Fruit fly (Drosophila melanogaster) S2 (cell line): ENCODE measurements around the gene Smr.

Experiments used
- CG8478 ChIP-seq: fragments of >200 bp; optimal IDR thresholded peaks from 2 replicates; lab custom pipeline; 2018
- CTCF ChIP-seq, 2 experiments: fragments of >200 bp; optimal IDR thresholded peaks; 2 replicates each; lab custom pipeline; 2018

DNA sequence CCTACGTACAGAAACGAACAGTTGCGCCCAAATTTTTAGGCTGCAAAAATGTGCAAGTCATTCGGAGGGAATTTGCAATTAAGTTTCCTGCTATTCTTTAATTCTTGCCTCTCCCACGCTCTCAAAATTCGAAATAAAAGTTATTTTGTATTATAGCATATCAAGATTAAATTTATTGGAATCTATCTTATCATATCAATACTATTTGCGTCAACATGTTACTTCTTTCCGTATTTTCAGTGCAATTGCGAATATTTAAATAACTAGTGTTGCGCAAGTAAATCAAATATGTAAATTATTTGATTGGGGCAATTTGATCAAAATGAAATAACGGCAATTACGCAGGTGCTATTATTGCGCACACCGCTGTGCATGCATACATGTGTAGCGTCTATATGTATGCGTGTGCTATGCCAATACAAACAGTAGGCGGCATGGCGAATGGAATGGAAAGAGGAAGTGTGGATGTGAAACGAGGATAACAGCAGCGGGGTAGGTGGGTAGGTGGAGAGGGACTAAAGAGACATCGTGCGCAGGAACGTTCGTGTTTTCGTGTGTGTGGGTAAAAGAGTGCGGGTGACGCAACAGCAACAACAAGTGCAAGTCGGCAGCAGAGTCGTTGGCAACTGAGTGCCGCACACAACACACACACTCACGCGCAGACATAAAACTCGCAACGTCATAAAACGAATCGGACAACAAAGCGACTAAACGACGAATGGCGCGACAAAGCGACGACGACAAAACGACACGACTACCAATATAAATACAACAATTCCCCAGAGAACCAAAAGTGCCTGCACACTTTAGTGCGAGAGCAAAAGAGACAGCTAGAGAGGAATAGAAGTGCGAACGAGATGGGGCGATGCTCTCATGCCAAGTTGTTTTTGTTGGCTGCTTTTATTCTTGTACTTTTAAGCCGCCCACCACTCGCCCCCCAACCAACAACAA, 6.7 kb downstream of the Smr start:
- no peak for TF ChIP-seq CTCF (optimal IDR thresholded peaks at IDR 0.05; lab: Kevin White, UChicago)
- no peak for TF ChIP-seq CG8478
